Fruit fly (Drosophila melanogaster) whole organism, prepupa: ENCODE measurements around the gene CG9240.

Experiments
- Blimp-1 ChIP-seq: fragments of 200-800 bp; sonication (Bioruptor generic); optimal IDR thresholded peaks from 3 replicates; lab custom pipeline; 2017; ENCODE audit warnings: missing biosample characterization, missing genetic modification characterization, mild to moderate bottlenecking, moderate library complexity, missing genetic modification reagents
- Hr38 ChIP-seq: sonication (Bioruptor generic); optimal IDR thresholded peaks from 2 replicates; lab custom pipeline; 2016; ENCODE audit warnings: missing biosample characterization, missing genetic modification characterization

DNA sequence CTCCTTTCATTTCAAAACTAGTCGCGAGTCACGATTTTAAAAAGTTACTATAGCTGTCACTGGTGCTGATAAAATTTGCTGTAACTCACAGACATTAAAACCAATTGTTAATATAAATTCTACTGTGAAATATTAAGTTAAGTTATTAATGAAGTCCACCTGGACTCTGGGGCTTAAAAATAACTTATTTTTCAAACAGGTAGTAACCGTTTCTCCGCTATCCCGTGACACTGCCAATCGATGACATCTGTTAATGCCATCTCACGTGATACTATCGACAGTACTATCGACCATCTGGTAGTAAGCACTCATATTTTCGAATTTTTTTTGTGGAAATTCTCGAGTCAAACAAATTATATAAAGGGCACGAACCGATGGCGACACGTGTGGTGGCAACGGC, 32.9 kb upstream of the CG9240 start, which contains the start of the genes CG12379 and MagR:
- no peak for TF ChIP-seq Hr38
- no peak for TF ChIP-seq Blimp-1
